Worm (Caenorhabditis elegans): Measurements from ENCODE around the gene hda-1.

ce11 chrV:14556187-14556586 is 31.0 kb downstream of the hda-1 start, which contains the start of gene srg-47:
- no peak for TF ChIP-seq T22C8.4 (GFP tag; IDR thresholded peaks at IDR 0.05)
- TF ChIP-seq med-1 (GFP tag; optimal IDR thresholded peaks at IDR 0.05; ENCODE audit: insufficient read depth), result no peak
- no peak for TF ChIP-seq flt-1 (GFP tag; IDR thresholded peaks at IDR 0.05)
- no peak for TF ChIP-seq tab-1 (GFP tag; IDR thresholded peaks at IDR 0.05)
- TF ChIP-seq ztf-29 (GFP tag; IDR thresholded peaks at IDR 0.05), result no peak
- no peak for TF ChIP-seq klf-2 (GFP tag; conservative IDR thresholded peaks at IDR 0.05)

All from whole organism, midembryonic.